Worm (Caenorhabditis elegans) whole organism, young adult: ENCODE data around the gene C05A2.4.

Source experiments
- B0336.3 ChIP-seq: fragments of 200-800 bp; sonication (Bioruptor generic); IDR thresholded peaks from 2 replicates; pipeline ENCODE4 v1.3.6; 2022; ENCODE audit warnings: missing genetic modification characterization, missing compliant biosample characterization
- F22D6.2 ChIP-seq: sonication (generic microtip); optimal IDR thresholded peaks from 2 replicates; lab custom pipeline; 2016; ENCODE audit warnings: mild to moderate bottlenecking, missing genetic modification characterization, missing compliant biosample characterization
- F37B4.10 ChIP-seq: fragments of 200-800 bp; sonication (Bioruptor generic); IDR thresholded peaks from 2 replicates; pipeline ENCODE4 v1.3.6; 2022; ENCODE audit warnings: missing genetic modification characterization, missing compliant biosample characterization
- K11D2.4 ChIP-seq: fragments of 200-800 bp; sonication (Bioruptor generic); IDR thresholded peaks from 2 replicates; pipeline ENCODE4 v1.3.6; 2022; ENCODE audit warnings: missing genetic modification reagents, missing genetic modification characterization, missing compliant biosample characterization
- T07F8.4 ChIP-seq: sonication (generic microtip); optimal IDR thresholded peaks from 2 replicates; lab custom pipeline; 2016; ENCODE audit warnings: mild to moderate bottlenecking, missing genetic modification characterization, moderate library complexity, missing compliant biosample characterization
- ama-1 ChIP-seq, 3 experiments: fragments of 150-350 bp in 1 of 3; sonication (generic microtip) in 2 of 3; optimal IDR thresholded peaks; 2 replicates each; lab custom pipeline; 2014 to 2018; ENCODE audit warnings: missing biosample characterization in 2 of 3, missing genetic modification characterization in 2 of 3, missing genetic modification reagents in 2 of 3
- bed-1 ChIP-seq: fragments of 200-800 bp; sonication (Bioruptor generic); IDR thresholded peaks from 2 replicates; pipeline ENCODE4 v1.3.6; 2022; ENCODE audit warnings: missing genetic modification reagents, missing genetic modification characterization, missing compliant biosample characterization
- ccch-3 ChIP-seq: fragments of 200-800 bp; sonication (Bioruptor generic); optimal IDR thresholded peaks from 2 replicates; lab custom pipeline; 2018; ENCODE audit warnings: mild to moderate bottlenecking, missing genetic modification characterization, missing compliant biosample characterization
- ceh-27 ChIP-seq: fragments of 200-800 bp; sonication (Bioruptor generic); optimal IDR thresholded peaks from 2 replicates; lab custom pipeline; 2018; ENCODE audit warnings: mild to moderate bottlenecking, missing genetic modification characterization, moderate library complexity, missing compliant biosample characterization
- ceh-58 ChIP-seq: fragments of 200-800 bp; sonication (Bioruptor generic); IDR thresholded peaks from 2 replicates; pipeline ENCODE4 v1.3.6; 2022; ENCODE audit warnings: missing genetic modification characterization, missing compliant biosample characterization
- dox-1 ChIP-seq: fragments of 200-800 bp; sonication (Bioruptor generic); IDR thresholded peaks from 2 replicates; pipeline ENCODE4 v1.3.6; 2022; ENCODE audit warnings: missing genetic modification reagents, missing genetic modification characterization, missing compliant biosample characterization
- egrh-3 ChIP-seq: fragments of 200-800 bp; sonication (Bioruptor generic); IDR thresholded peaks from 2 replicates; pipeline ENCODE4 v1.3.6; 2022; ENCODE audit warnings: missing genetic modification reagents, missing genetic modification characterization, missing compliant biosample characterization
- ets-4 ChIP-seq: fragments of 200-800 bp; sonication (Bioruptor generic); optimal IDR thresholded peaks from 2 replicates; lab custom pipeline; 2018; ENCODE audit warnings: mild to moderate bottlenecking, missing genetic modification characterization, missing compliant biosample characterization
- fkh-3 ChIP-seq: sonication (generic microtip); optimal IDR thresholded peaks from 2 replicates; lab custom pipeline; 2016; ENCODE audit warnings: mild to moderate bottlenecking, missing genetic modification characterization, missing compliant biosample characterization
- hmg-1.2 ChIP-seq: fragments of 200-800 bp; sonication (Bioruptor generic); IDR thresholded peaks from 2 replicates; pipeline ENCODE4 v1.3.6; 2022; ENCODE audit warnings: missing genetic modification reagents, missing genetic modification characterization, missing compliant biosample characterization
- hmg-20 ChIP-seq: fragments of 200-800 bp; sonication (Bioruptor generic); IDR thresholded peaks from 2 replicates; pipeline ENCODE4 v1.3.6; 2022; ENCODE audit warnings: missing genetic modification reagents, missing genetic modification characterization, missing compliant biosample characterization
- let-526 ChIP-seq: fragments of 200-800 bp; sonication (Bioruptor generic); IDR thresholded peaks from 2 replicates; pipeline ENCODE4 v1.3.6; 2022; ENCODE audit warnings: missing genetic modification reagents, missing genetic modification characterization, missing compliant biosample characterization
- lin-54 ChIP-seq: fragments of 200-800 bp; sonication (Bioruptor generic); optimal IDR thresholded peaks from 2 replicates; lab custom pipeline; 2018; ENCODE audit warnings: mild to moderate bottlenecking, missing genetic modification characterization, missing compliant biosample characterization
- madf-8 ChIP-seq: fragments of 200-800 bp; sonication (Bioruptor generic); conservative IDR thresholded peaks from 2 replicates; pipeline ENCODE4 v1.3.6; 2022; ENCODE audit warnings: missing genetic modification reagents, missing genetic modification characterization, missing compliant biosample characterization
- nhr-80 ChIP-seq: sonication (generic microtip); optimal IDR thresholded peaks from 2 replicates; lab custom pipeline; 2016; ENCODE audit warnings: missing genetic modification characterization, missing compliant biosample characterization
- pbrm-1 ChIP-seq: fragments of 200-800 bp; sonication (Bioruptor generic); IDR thresholded peaks from 2 replicates; pipeline ENCODE4 v1.3.6; 2022; ENCODE audit warnings: missing genetic modification reagents, missing genetic modification characterization, missing compliant biosample characterization
- pha-4 ChIP-seq: fragments of 150-350 bp; sonication (generic microtip); optimal IDR thresholded peaks from 2 replicates; lab custom pipeline; 2014; ENCODE audit warnings: missing biosample characterization, missing genetic modification reagents, missing genetic modification characterization
- rec-8 ChIP-seq, 2 experiments: sonication (generic microtip); optimal IDR thresholded peaks; 2 replicates each; lab custom pipeline; 2016; ENCODE audit warnings: mild to moderate bottlenecking in 2 of 2, missing genetic modification characterization in 2 of 2, missing genetic modification reagents in 2 of 2, missing genotype in 2 of 2, missing biosample characterization in 1 of 2, missing compliant biosample characterization in 1 of 2, moderate library complexity in 1 of 2
- rpc-1 ChIP-seq, 2 experiments: fragments of 150-350 bp in 1 of 2; sonication (generic microtip) in 1 of 2; optimal IDR thresholded peaks; 2 replicates each; lab custom pipeline; 2014 to 2018; ENCODE audit warnings: missing biosample characterization in 1 of 2, missing genetic modification characterization in 1 of 2, missing genetic modification reagents in 1 of 2, missing genotype in 1 of 2
- sdz-38 ChIP-seq: sonication (generic microtip); optimal IDR thresholded peaks from 2 replicates; lab custom pipeline; 2016; ENCODE audit warnings: missing genotype, missing genetic modification characterization, missing compliant biosample characterization
- sea-2 ChIP-seq: fragments of 200-800 bp; sonication (Bioruptor generic); IDR thresholded peaks from 2 replicates; pipeline ENCODE4 v1.3.6; 2022; ENCODE audit warnings: missing genetic modification characterization, missing compliant biosample characterization
- snpc-1.3 ChIP-seq: sonication (generic microtip); optimal IDR thresholded peaks from 2 replicates; lab custom pipeline; 2017; ENCODE audit warnings: missing genetic modification characterization, mild to moderate bottlenecking, missing compliant biosample characterization, antibody characterized with exemption, moderate library complexity, missing genotype, missing genetic modification reagents; ENCODE audit not compliant: insufficient read depth
- snpc-3.4 ChIP-seq: sonication (generic microtip); optimal IDR thresholded peaks from 2 replicates; lab custom pipeline; 2017; ENCODE audit warnings: missing genetic modification characterization, mild to moderate bottlenecking, missing compliant biosample characterization, antibody characterized with exemption, moderate library complexity, missing genotype, missing genetic modification reagents
- snpc-4 ChIP-seq, 5 experiments: fragments of 150-350 bp in 1 of 5; sonication (generic microtip) in 4 of 5; optimal IDR thresholded peaks; 2 replicates each; lab custom pipeline; 2014 to 2018; ENCODE audit warnings: missing genetic modification characterization in 5 of 5, missing biosample characterization in 3 of 5, antibody characterized with exemption in 2 of 5, mild to moderate bottlenecking in 2 of 5, missing compliant biosample characterization in 2 of 5, missing genotype in 2 of 5, moderate library complexity in 2 of 5, missing genetic modification reagents in 1 of 5
- tlf-1 ChIP-seq: fragments of 200-800 bp; sonication (Bioruptor generic); optimal IDR thresholded peaks from 2 replicates; lab custom pipeline; 2018; ENCODE audit warnings: mild to moderate bottlenecking, missing genetic modification characterization, missing compliant biosample characterization
- unc-130 ChIP-seq: sonication (generic microtip); optimal IDR thresholded peaks from 2 replicates; lab custom pipeline; 2016; ENCODE audit warnings: missing genetic modification reagents, missing genetic modification characterization, missing compliant biosample characterization
- unc-62 ChIP-seq: fragments of 150-350 bp; optimal IDR thresholded peaks from 2 replicates; lab custom pipeline; 2014; ENCODE audit warnings: missing biosample characterization, missing genetic modification reagents, missing genetic modification characterization
- ztf-18 ChIP-seq: sonication (generic microtip); optimal IDR thresholded peaks from 2 replicates; lab custom pipeline; 2016; ENCODE audit warnings: missing genotype, mild to moderate bottlenecking, missing genetic modification characterization, missing compliant biosample characterization
- ztf-25 ChIP-seq: fragments of 200-800 bp; sonication (Bioruptor generic); IDR thresholded peaks from 2 replicates; pipeline ENCODE4 v1.3.6; 2022; ENCODE audit warnings: missing genetic modification reagents, missing genetic modification characterization, missing compliant biosample characterization
- ztf-26 ChIP-seq: sonication (generic microtip); optimal IDR thresholded peaks from 2 replicates; lab custom pipeline; 2017; ENCODE audit warnings: missing genetic modification characterization, missing compliant biosample characterization

The C05A2.4 gene

ce11 chrV:10693749-10694148, 1.5 kb upstream of the C05A2.4 start (continued):
- TF ChIP-seq snpc-1.3 (tag; lab: Kevin White, UChicago) (no peak), unc-62 (GFP tag; lab: Kevin White, UChicago) (peak; percentile 58), ztf-26 (tag; lab: Kevin White, UChicago) (no peak), nhr-80 (tag; lab: Kevin White, UChicago) (peak; percentile 98), snpc-3.4 (tag; lab: Kevin White, UChicago) (no peak), bed-1 (GFP tag; lab: Robert Waterston, UW) (no peak), fkh-3 (tag; lab: Kevin White, UChicago) (no peak)

ce11 chrV:10699122-10699521, 3.8 kb downstream of the C05A2.4 start:
- no peak for TF ChIP-seq sdz-38 (tag; lab: Kevin White, UChicago)
- TF ChIP-seq sea-2 (GFP tag; lab: Robert Waterston, UW): no peak
- TF ChIP-seq B0336.3 (GFP tag; lab: Robert Waterston, UW): no peak
- TF ChIP-seq egrh-3 (GFP tag; lab: Robert Waterston, UW): no peak
- no peak for TF ChIP-seq rpc-1 (optimal IDR thresholded peaks at IDR 0.05; lab: Kevin White, UChicago)
- TF ChIP-seq rpc-1 (tag; optimal IDR thresholded peaks at IDR 0.05; lab: Kevin White, UChicago): no peak
- TF ChIP-seq nhr-80 (tag; lab: Kevin White, UChicago): no peak
- TF ChIP-seq snpc-4 (GFP tag; optimal IDR thresholded peaks at IDR 0.05; lab: Kevin White, UChicago): no peak
- TF ChIP-seq snpc-4 (tag; optimal IDR thresholded peaks at IDR 0.05; lab: Kevin White, UChicago): no peak
- TF ChIP-seq madf-8 (GFP tag; lab: Robert Waterston, UW): no peak
- no peak for TF ChIP-seq K11D2.4 (GFP tag; lab: Robert Waterston, UW)
- TF ChIP-seq let-526 (GFP tag; lab: Robert Waterston, UW): no peak
- no peak for TF ChIP-seq ama-1 (optimal IDR thresholded peaks at IDR 0.05; lab: Kevin White, UChicago)
- no peak for TF ChIP-seq ama-1 (GFP tag; optimal IDR thresholded peaks at IDR 0.05; lab: Kevin White, UChicago)
- no peak for TF ChIP-seq lin-54

- TF ChIP-seq hmg-20 (GFP tag; lab: Robert Waterston, UW) (no peak), ztf-25 (GFP tag; lab: Robert Waterston, UW) (no peak), hmg-1.2 (GFP tag; lab: Robert Waterston, UW) (no peak), unc-130 (GFP tag; lab: Kevin White, UChicago) (no peak), ets-4 (GFP tag; lab: Kevin White, UChicago) (no peak), F37B4.10 (GFP tag; lab: Robert Waterston, UW) (no peak), ceh-58 (GFP tag; lab: Robert Waterston, UW) (no peak), pha-4 (tag; lab: Kevin White, UChicago) (no peak), ztf-18 (tag; lab: Kevin White, UChicago) (no peak), T07F8.4 (no peak), dox-1 (no peak), ceh-27 (GFP tag; lab: Kevin White, UChicago) (no peak), let-526 (GFP tag; lab: Robert Waterston, UW) (no peak), ccch-3 (no peak), F22D6.2 (tag; lab: Kevin White, UChicago) (no peak), pbrm-1 (GFP tag; lab: Robert Waterston, UW) (no peak), rec-8 (tag; optimal IDR thresholded peaks at IDR 0.05; lab: Kevin White, UChicago) (no peak), tlf-1 (no peak)
- TF ChIP-seq, all 124 proteins: peak for 0
Observed at ce11 chrV:10702249-10702648, 7.0 kb downstream of the C05A2.4 start, which contains the start of gene pph-1. Gene pph-1, plus strand, starts transcription at chrV:10702549.
